Fruit fly (Drosophila melanogaster): Measurements from ENCODE around the gene CG12177.

- TF ChIP-seq Hnf4 (GFP tag; optimal IDR thresholded peaks at IDR 0.05) (no peak), ey (GFP tag; optimal IDR thresholded peaks at IDR 0.05) (no peak), psq (GFP tag; optimal IDR thresholded peaks at IDR 0.05) (no peak), h (GFP tag; optimal IDR thresholded peaks at IDR 0.05) (peak; percentile 85), Dfd (GFP tag; optimal IDR thresholded peaks at IDR 0.05) (no peak), Mio (GFP tag; optimal IDR thresholded peaks at IDR 0.05) (no peak), GATAd (GFP tag; optimal IDR thresholded peaks at IDR 0.05) (no peak), tai (GFP tag; optimal IDR thresholded peaks at IDR 0.05) (no peak), Sp1 (GFP tag; optimal IDR thresholded peaks at IDR 0.05) (no peak), usp (GFP tag; optimal IDR thresholded peaks at IDR 0.05) (no peak), Vsx2 (GFP tag; optimal IDR thresholded peaks at IDR 0.05; ENCODE audit: partially characterized antibody) (peak; percentile 85), br (GFP tag; optimal IDR thresholded peaks at IDR 0.05) (no peak), jim (GFP tag; optimal IDR thresholded peaks at IDR 0.05) (no peak), OdsH (GFP tag; optimal IDR thresholded peaks at IDR 0.05) (no peak)
Measured at dm6 chrX:13641891-13642617, 38.2 kb downstream of the CG12177 start.

Data from whole organism, wandering third instar larva.